Fruit fly (Drosophila melanogaster): ENCODE results near the gene CG8997.

CG8997 gene

dm6 chr2L:13876698-13877097 is 31.6 kb upstream of the CG8997 start (continued):
- no peak for TF ChIP-seq sc (optimal IDR thresholded peaks at IDR 0.05)
- TF ChIP-seq sc (GFP tag; optimal IDR thresholded peaks at IDR 0.05) = peak; percentile 35
- TF ChIP-seq CG17568 (GFP tag; optimal IDR thresholded peaks at IDR 0.05) = no peak
- TF ChIP-seq CG3847 (GFP tag; IDR thresholded peaks at IDR 0.05) = no peak
- TF ChIP-seq Bteb2 (GFP tag; optimal IDR thresholded peaks at IDR 0.05) = no peak
- TF ChIP-seq zfh1 (GFP tag; IDR thresholded peaks at IDR 0.05) = 0 out of 3 replicates have a peak, but pooled peaks have one; percentile 30
- TF ChIP-seq CG1024 (GFP tag; IDR thresholded peaks at IDR 0.05) = no peak
- no peak for TF ChIP-seq peb (GFP tag; IDR thresholded peaks at IDR 0.05)
- TF ChIP-seq sqz (GFP tag; optimal IDR thresholded peaks at IDR 0.05) = peak; percentile 27
- TF ChIP-seq CG2875 (GFP tag; optimal IDR thresholded peaks at IDR 0.05) = peak; percentile 11
- TF ChIP-seq CG14860 (GFP tag; IDR thresholded peaks at IDR 0.05; ENCODE audit: partially characterized antibody) = no peak
- peak; percentile 24 for TF ChIP-seq CG3407 (GFP tag; optimal IDR thresholded peaks at IDR 0.05)
- TF ChIP-seq trh (GFP tag; optimal IDR thresholded peaks at IDR 0.05) = no peak
- TF ChIP-seq ro (GFP tag; IDR thresholded peaks at IDR 0.05) = no peak

DNA sequence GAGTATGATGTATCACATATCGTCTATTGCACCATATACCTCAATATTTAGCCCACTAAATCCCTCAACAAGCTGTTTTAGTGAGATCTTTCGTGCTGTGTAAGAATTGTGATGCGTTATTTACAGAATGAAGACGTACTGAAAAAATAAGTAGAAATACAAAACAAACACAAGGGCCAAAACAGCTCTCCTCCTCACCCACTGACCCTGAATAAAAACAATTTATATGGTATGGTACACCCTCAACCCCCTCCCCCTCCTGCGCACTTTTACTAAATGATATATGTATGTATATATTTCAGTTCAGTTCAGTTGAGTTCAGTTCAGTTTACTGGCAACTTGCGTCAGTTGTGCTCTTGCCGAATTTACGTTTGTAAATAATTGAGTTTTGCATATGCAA is 28.0 kb upstream of the CG8997 start:
- TF ChIP-seq sd (tag; optimal IDR thresholded peaks at IDR 0.05) (peak; percentile 51), CG18619 (GFP tag; optimal IDR thresholded peaks at IDR 0.05) (no peak), CG1647 (GFP tag; optimal IDR thresholded peaks at IDR 0.05) (no peak), her (GFP tag; optimal IDR thresholded peaks at IDR 0.05) (no peak), abd-A (tag; optimal IDR thresholded peaks at IDR 0.05) (peak; percentile 18), so (GFP tag; IDR thresholded peaks at IDR 0.05) (0 out of 3 replicates have a peak, but pooled peaks have one; percentile 31), D19B (GFP tag; optimal IDR thresholded peaks at IDR 0.05) (no peak), kah (GFP tag; optimal IDR thresholded peaks at IDR 0.05) (no peak), schlank (tag; optimal IDR thresholded peaks at IDR 0.05) (no peak), crol (GFP tag; IDR thresholded peaks at IDR 0.05) (peak; percentile 50; the same call in 1 of the 2 replicates)

DNA sequence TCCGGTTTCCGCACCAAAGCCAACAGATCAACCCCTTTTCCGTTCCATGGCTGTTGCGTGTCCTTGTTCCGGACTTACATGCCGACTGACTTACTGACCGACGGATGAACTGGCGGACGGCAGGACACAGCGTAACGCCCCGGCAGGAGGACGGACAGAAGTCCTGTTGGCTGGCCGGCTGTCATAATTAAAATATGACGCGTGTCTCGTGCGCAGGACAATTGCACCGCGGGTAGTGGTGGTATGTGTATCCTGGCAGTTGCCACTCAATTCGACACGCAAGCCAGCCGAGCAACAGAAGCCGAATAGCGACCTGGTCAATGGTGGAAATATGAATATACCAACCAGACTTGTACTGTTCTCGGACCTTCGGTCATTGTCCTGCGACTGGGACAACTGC is 24.3 kb upstream of the CG8997 start:
- no peak for TF ChIP-seq NfI (GFP tag; optimal IDR thresholded peaks at IDR 0.05)
- TF ChIP-seq CG6854 (GFP tag; optimal IDR thresholded peaks at IDR 0.05) = no peak
- no peak for TF ChIP-seq sim (GFP tag; IDR thresholded peaks at IDR 0.05)
- no peak for TF ChIP-seq NC2α (GFP tag; optimal IDR thresholded peaks at IDR 0.05)
- no peak for TF ChIP-seq HmgD (GFP tag; optimal IDR thresholded peaks at IDR 0.05)
- no peak for TF ChIP-seq danr (GFP tag; IDR thresholded peaks at IDR 0.05)
- TF ChIP-seq Mrtf (GFP tag; IDR thresholded peaks at IDR 0.05) = no peak
- TF ChIP-seq gsb-n (tag; optimal IDR thresholded peaks at IDR 0.05) = peak; percentile 73
- TF ChIP-seq sens (GFP tag) = peak; percentile 41
- TF ChIP-seq D (optimal IDR thresholded peaks at IDR 0.05) = peak; percentile 29
- TF ChIP-seq D (GFP tag; optimal IDR thresholded peaks at IDR 0.05) = no peak
- peak; percentile 50 for TF ChIP-seq cad (GFP tag; optimal IDR thresholded peaks at IDR 0.05)
- TF ChIP-seq tll (GFP tag; optimal IDR thresholded peaks at IDR 0.05) = peak in 1 of 2 experiments; percentile 78
- no peak for TF ChIP-seq CG34224 (GFP tag; IDR thresholded peaks at IDR 0.05; ENCODE audit: partially characterized antibody)
- TF ChIP-seq nerfin-1 (tag; optimal IDR thresholded peaks at IDR 0.05) = peak; percentile 79
- no peak for TF ChIP-seq CG2120 (GFP tag; optimal IDR thresholded peaks at IDR 0.05)
- no peak for TF ChIP-seq sna (GFP tag; IDR thresholded peaks at IDR 0.05; ENCODE audit: partially characterized antibody)
- peak; percentile 0 for TF ChIP-seq twi (tag; optimal IDR thresholded peaks at IDR 0.05)
- TF ChIP-seq fd64A (GFP tag; optimal IDR thresholded peaks at IDR 0.05) = no peak
- TF ChIP-seq Hey (tag; optimal IDR thresholded peaks at IDR 0.05) = peak; percentile 82
- TF ChIP-seq pfk (GFP tag; optimal IDR thresholded peaks at IDR 0.05) = no peak
- peak; percentile 59 for TF ChIP-seq zen (tag; optimal IDR thresholded peaks at IDR 0.05)
- TF ChIP-seq BtbVII (GFP tag; optimal IDR thresholded peaks at IDR 0.05) = no peak
